Worm (Caenorhabditis elegans) whole organism, L2 larva: ENCODE data around the gene C44B12.3.

Experiments used
- lin-11 ChIP-seq: fragments of 150-350 bp; sonication (generic microtip); optimal IDR thresholded peaks from 2 replicates; lab custom pipeline; 2014; ENCODE audit warnings: missing biosample characterization, missing genetic modification characterization, inconsistent platforms, mixed read lengths
- lsy-2 ChIP-seq, 2 experiments: fragments of 150-350 bp in 1 of 2; sonication (generic microtip) in 1 of 2; optimal IDR thresholded peaks; 2 replicates each; lab custom pipeline; 2014 to 2017; ENCODE audit warnings: missing biosample characterization in 2 of 2, missing genetic modification characterization in 2 of 2
- peb-1 ChIP-seq: fragments of 150-350 bp; optimal IDR thresholded peaks from 2 replicates; lab custom pipeline; 2014; ENCODE audit warnings: missing biosample characterization, missing genetic modification characterization
- snpc-4 ChIP-seq: fragments of 150-350 bp; optimal IDR thresholded peaks from 2 replicates; lab custom pipeline; 2014; ENCODE audit warnings: missing biosample characterization, missing genetic modification characterization

ce11 chrIV:1105104-1105503, 538 bp downstream of the C44B12.3 start:
- TF ChIP-seq peb-1 (no peak), lin-11 (tag; lab: Kevin White, UChicago) (no peak), lsy-2 (tag; optimal IDR thresholded peaks at IDR 0.05; lab: Kevin White, UChicago) (no peak), snpc-4 (no peak)
